Fruit fly (Drosophila melanogaster) whole organism, prepupa: Measurements from ENCODE around the gene Or85d.

Experiments
- CG15336 ChIP-seq: fragments of 200-800 bp; sonication (Bioruptor generic); IDR thresholded peaks from 2 replicates; pipeline ENCODE4 v1.3.6; 2022; ENCODE audit warnings: missing biosample characterization, missing genetic modification characterization
- Gug ChIP-seq: fragments of 200-800 bp; sonication (Bioruptor generic); IDR thresholded peaks from 2 replicates; pipeline ENCODE4 v1.3.6; 2022; ENCODE audit warnings: missing biosample characterization, missing genetic modification characterization
- Hr39 ChIP-seq: fragments of 200-800 bp; sonication (Bioruptor generic); optimal IDR thresholded peaks from 2 replicates; lab custom pipeline; 2016; ENCODE audit warnings: missing biosample characterization, missing genetic modification characterization
- pdm3 ChIP-seq: fragments of 200-800 bp; sonication (Bioruptor generic); optimal IDR thresholded peaks from 3 replicates; lab custom pipeline; 2016; ENCODE audit warnings: missing biosample characterization, missing genetic modification characterization
- salr ChIP-seq, 2 experiments: fragments of 200-800 bp; sonication (Bioruptor generic); optimal IDR thresholded peaks; 3 replicates each; lab custom pipeline; 2016 to 2018; ENCODE audit warnings: missing biosample characterization in 2 of 2, missing genetic modification characterization in 2 of 2, mild to moderate bottlenecking in 1 of 2

DNA sequence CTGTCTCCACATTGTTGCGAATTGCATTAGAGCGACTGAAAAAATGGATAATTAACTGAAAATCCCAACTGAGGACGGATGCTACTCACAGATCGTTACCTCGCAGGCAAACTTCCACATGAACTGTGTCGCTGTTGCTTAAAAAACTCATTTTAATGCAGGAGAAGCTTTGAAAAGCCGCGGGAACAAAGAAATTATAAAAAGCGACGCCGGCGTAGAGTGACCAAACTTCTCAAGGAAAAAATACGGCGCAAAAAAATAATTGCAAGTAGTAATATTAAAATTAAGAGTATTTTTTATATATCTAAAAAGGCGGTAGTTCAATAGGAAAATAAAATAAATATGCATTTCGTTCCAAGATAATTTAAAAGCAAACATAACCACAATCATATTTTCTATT lies 9.1 kb downstream of the Or85d start, which contains the start of gene pch2:
- no peak for TF ChIP-seq Hr39 (GFP tag; lab: Kevin White, UChicago)
- TF ChIP-seq pdm3 (GFP tag; lab: Kevin White, UChicago): no peak
- TF ChIP-seq CG15336 (GFP tag; lab: Robert Waterston, UW): no peak
- TF ChIP-seq salr (GFP tag; optimal IDR thresholded peaks at IDR 0.05; lab: Kevin White, UChicago): no peak
- TF ChIP-seq Gug (GFP tag; lab: Robert Waterston, UW): no peak
